Worm (Caenorhabditis elegans): Measurements from ENCODE around the gene fbxb-30.
"Not testable (repeated sequence)": the region's sequence is repeated elsewhere in the genome, so short reads cannot be mapped to it uniquely, and the experiment has no call there.

Gene fbxb-30

DNA sequence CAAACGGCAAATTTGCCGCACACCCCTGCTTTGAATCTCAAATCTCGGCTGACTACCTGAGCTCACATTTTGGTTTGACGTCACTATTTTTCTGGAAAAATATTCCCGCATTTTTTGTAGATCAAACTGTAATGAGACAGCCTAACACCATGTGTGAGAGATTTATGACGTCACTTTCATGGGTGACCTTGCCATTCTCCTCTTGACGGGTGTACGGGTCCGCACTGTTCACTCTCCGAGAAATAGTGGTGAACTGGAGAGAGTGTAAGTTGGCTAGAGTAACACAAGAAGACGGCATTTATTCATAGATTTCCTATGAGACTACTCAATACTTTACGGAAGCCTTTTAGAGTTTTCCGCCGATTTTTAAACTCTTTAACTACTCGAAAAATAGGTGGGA lies 15.5 kb downstream of the fbxb-30 start, which contains the start of gene fbxc-40:
TSS of gene fbxc-40 (plus strand) at position 301 of the 400 bp plus-strand sequence.
- not testable (repeated sequence) for TF ChIP-seq hlh-13 (GFP tag; optimal IDR thresholded peaks at IDR 0.05); unc-42 (tag; optimal IDR thresholded peaks at IDR 0.05); unc-3 (GFP tag; conservative IDR thresholded peaks at IDR 0.05); unc-3 (tag; optimal IDR thresholded peaks at IDR 0.05)

DNA sequence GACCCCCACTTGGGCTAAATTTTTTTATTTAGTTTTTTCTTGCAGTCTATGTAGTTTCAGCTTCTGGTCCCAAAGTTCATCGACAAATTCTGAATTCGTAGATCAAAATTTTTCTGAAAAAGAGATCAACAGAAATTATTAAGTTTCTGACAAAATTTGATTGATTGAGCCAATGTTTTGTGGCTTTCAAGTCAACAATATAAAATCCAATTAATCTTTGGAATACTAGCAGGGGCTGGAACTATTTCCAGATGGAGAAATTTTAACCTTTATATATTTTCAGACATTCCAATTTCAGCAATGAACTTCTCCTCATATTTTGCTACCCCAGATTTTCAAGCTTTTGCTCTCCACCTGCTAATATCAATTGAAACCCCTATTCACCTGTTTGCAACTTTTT lies 18.4 kb downstream of the fbxb-30 start, which contains the start of gene srh-274:
TSS of gene srh-274 (plus strand) at position 301 of the 400 bp plus-strand sequence.
- TF ChIP-seq sox-2 (GFP tag; IDR thresholded peaks at IDR 0.05) (no peak), ceh-14 (tag; optimal IDR thresholded peaks at IDR 0.05) (no peak), hlh-30 (tag; optimal IDR thresholded peaks at IDR 0.05; ENCODE audit: insufficient read depth) (no peak), pax-1 (tag; optimal IDR thresholded peaks at IDR 0.05) (no peak), ceh-48 (tag; optimal IDR thresholded peaks at IDR 0.05) (no peak), pat-9 (tag; optimal IDR thresholded peaks at IDR 0.05) (no peak), che-1 (tag; optimal IDR thresholded peaks at IDR 0.05) (no peak), Y22D7AL.16 (tag; optimal IDR thresholded peaks at IDR 0.05) (no peak), pqm-1 (tag; optimal IDR thresholded peaks at IDR 0.05) (no peak), zip-5 (tag; optimal IDR thresholded peaks at IDR 0.05) (no peak), unc-55 (GFP tag; optimal IDR thresholded peaks at IDR 0.05) (no peak), F13H6.1 (tag; optimal IDR thresholded peaks at IDR 0.05) (no peak)

DNA sequence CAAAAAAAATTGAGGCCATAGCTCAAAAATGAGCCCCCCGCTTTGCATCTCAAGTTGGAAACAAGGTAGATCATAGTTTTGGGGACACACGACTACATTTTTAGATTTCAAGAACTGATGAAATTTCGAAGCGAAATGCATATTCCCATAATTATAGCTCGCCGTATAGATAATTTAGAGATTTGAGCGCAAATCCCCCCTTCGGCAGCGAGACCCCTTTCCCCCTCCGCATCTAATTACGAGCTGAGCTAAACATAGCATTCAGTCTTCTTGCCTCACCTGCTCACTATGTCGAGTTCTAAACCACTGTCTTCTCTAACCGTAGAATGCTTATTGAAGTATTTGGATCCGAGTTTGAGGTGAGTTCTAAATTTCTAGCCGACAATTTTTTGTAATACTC lies 22.1 kb downstream of the fbxb-30 start, which contains the start of the genes fbxc-17 and fbxc-15:
TSS of gene fbxc-17 (minus strand) at position 101 of the 400 bp plus-strand sequence.
TSS of gene fbxc-15 (plus strand) at position 289 of the 400 bp plus-strand sequence.
- no peak for TF ChIP-seq pax-1 (tag; optimal IDR thresholded peaks at IDR 0.05)
- no peak for TF ChIP-seq hlh-30 (tag; optimal IDR thresholded peaks at IDR 0.05; ENCODE audit: insufficient read depth)
- no peak for TF ChIP-seq ahr-1 (tag; optimal IDR thresholded peaks at IDR 0.05)
- TF ChIP-seq ceh-6 (GFP tag; optimal IDR thresholded peaks at IDR 0.05) = no peak
- TF ChIP-seq ceh-34 (tag; optimal IDR thresholded peaks at IDR 0.05) = no peak
- TF ChIP-seq dmd-4 (tag; optimal IDR thresholded peaks at IDR 0.05; ENCODE audit: borderline replicate concordance) = no peak
- TF ChIP-seq unc-86 (tag; optimal IDR thresholded peaks at IDR 0.05) = no peak
- no peak for TF ChIP-seq zip-5 (tag; optimal IDR thresholded peaks at IDR 0.05)
- TF ChIP-seq odd-2 (tag; optimal IDR thresholded peaks at IDR 0.05) = no peak
- TF ChIP-seq unc-42 (tag; optimal IDR thresholded peaks at IDR 0.05) = no peak
- TF ChIP-seq ceh-48 (tag; optimal IDR thresholded peaks at IDR 0.05) = no peak

DNA sequence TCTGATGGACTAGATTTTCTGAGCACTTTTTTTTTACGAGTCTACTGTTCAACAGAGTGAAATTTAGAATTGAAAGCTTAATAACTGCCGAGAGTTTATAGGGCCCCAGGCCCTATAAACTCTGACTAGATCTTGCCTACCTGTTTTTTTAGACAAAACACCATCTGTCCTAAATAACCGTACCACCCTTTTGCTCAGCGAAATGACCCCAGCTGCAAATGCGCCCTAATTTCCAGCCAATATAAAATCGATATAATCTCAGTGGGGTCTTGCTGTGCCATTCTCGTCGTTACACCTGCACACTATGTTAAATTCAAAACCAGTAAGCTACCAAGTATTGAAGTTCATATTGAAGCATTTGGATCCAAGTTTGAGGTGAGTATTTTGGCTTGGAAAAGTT lies 27.3 kb downstream of the fbxb-30 start, which contains the start of gene fbxc-14:
TSS of gene fbxc-14 (plus strand) at position 301 of the 400 bp plus-strand sequence.
- TF ChIP-seq ceh-6 (GFP tag; optimal IDR thresholded peaks at IDR 0.05) (no peak), sdc-2 (tag; optimal IDR thresholded peaks at IDR 0.05) (no peak), pax-1 (tag; optimal IDR thresholded peaks at IDR 0.05) (no peak), syd-9 (tag; optimal IDR thresholded peaks at IDR 0.05) (no peak), madf-2 (tag; optimal IDR thresholded peaks at IDR 0.05) (no peak), sox-2 (GFP tag; IDR thresholded peaks at IDR 0.05) (no peak), odd-2 (tag; optimal IDR thresholded peaks at IDR 0.05) (no peak), unc-3 (GFP tag; conservative IDR thresholded peaks at IDR 0.05) (no peak), unc-3 (tag; optimal IDR thresholded peaks at IDR 0.05) (no peak), sox-4 (tag; optimal IDR thresholded peaks at IDR 0.05) (no peak), ceh-24 (tag; optimal IDR thresholded peaks at IDR 0.05) (no peak), elt-4 (tag; optimal IDR thresholded peaks at IDR 0.05) (no peak), ceh-30 (tag; optimal IDR thresholded peaks at IDR 0.05) (no peak), gmeb-2 (tag; optimal IDR thresholded peaks at IDR 0.05) (no peak), ceh-31 (tag; optimal IDR thresholded peaks at IDR 0.05) (no peak), tbx-2 (tag; optimal IDR thresholded peaks at IDR 0.05) (no peak)

ce11 chrII:972850-973249 lies 28.4 kb downstream of the fbxb-30 start, which contains the start of gene C32B5.15:
Gene C32B5.15, minus strand, starts transcription at chrII:972950.
- TF ChIP-seq ahr-1 (tag; optimal IDR thresholded peaks at IDR 0.05) (no peak), lim-6 (tag; optimal IDR thresholded peaks at IDR 0.05) (no peak), ceh-45 (GFP tag; IDR thresholded peaks at IDR 0.05) (no peak), nhr-232 (tag; optimal IDR thresholded peaks at IDR 0.05) (no peak), syd-9 (tag; optimal IDR thresholded peaks at IDR 0.05) (no peak), madf-2 (tag; optimal IDR thresholded peaks at IDR 0.05) (no peak), ceh-34 (tag; optimal IDR thresholded peaks at IDR 0.05) (no peak), che-1 (tag; optimal IDR thresholded peaks at IDR 0.05) (no peak), K02D7.2 (tag; optimal IDR thresholded peaks at IDR 0.05) (no peak), gmeb-2 (tag; optimal IDR thresholded peaks at IDR 0.05) (no peak), dmd-4 (tag; optimal IDR thresholded peaks at IDR 0.05; ENCODE audit: borderline replicate concordance) (no peak)
